Fruit fly (Drosophila melanogaster): ENCODE measurements around the gene pigeon.
A peak's percentile ranks its signal among the peaks of the same experiment; 100 is the strongest.

DNA sequence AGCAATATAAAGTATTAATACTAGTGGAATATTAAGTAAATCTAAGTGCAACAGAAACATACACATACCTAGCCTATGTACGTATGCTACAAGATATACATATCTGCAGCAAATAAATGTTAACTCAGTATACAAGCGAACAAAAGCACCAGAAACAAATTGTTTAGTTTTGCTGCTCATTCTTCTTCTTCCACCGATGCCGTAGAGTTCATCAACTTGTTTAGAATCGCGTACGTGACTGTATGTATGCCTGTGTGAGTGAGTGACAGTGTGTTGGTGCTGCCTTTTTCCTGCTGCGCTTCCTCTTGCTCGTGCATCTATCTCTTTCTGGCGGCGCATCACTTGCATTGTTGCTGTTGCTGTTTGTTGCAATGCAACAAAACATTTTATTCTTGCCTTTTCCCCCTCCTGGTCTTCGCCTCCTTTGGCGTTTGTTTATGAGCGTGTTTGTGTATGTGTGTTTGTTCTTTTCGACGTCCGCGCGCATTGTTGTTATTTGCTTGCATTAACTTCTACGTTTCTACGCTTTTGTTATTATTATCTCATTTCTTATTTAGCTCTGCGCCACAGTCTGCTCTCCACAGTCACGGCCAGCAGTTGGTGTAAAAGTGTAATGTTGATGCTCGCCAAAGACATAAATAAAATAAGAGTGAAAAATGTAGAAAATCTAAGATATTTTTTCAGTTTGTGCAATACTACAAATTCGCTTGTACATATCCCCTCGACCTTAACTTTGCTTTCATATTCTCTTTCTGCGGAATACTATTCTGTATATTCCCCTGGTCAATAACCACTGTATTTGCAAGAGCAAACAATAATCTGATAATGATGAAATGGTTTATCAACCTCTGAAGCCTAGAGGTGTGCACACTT, 26.9 kb upstream of the pigeon start:
- TF ChIP-seq CG5204 (GFP tag; optimal IDR thresholded peaks at IDR 0.05) (peak; percentile 56), Mnt (GFP tag; optimal IDR thresholded peaks at IDR 0.05) (no peak), CG11617 (GFP tag; optimal IDR thresholded peaks at IDR 0.05) (peak; percentile 37), cic (GFP tag; optimal IDR thresholded peaks at IDR 0.05) (peak; percentile 17), CG14711 (tag; optimal IDR thresholded peaks at IDR 0.05) (peak; percentile 30), toe (GFP tag; optimal IDR thresholded peaks at IDR 0.05) (peak; percentile 22), Clk (GFP tag; optimal IDR thresholded peaks at IDR 0.05) (no peak)

All from whole organism, adult.